Fruit fly (Drosophila melanogaster) whole organism, embryonic: ENCODE results near the gene CG1632.

Source experiments
- Blimp-1 ChIP-seq: fragments of 200-800 bp; sonication (Bioruptor generic); optimal IDR thresholded peaks from 3 replicates; lab custom pipeline; 2018; ENCODE audit warnings: missing biosample characterization, missing genetic modification characterization, mild to moderate bottlenecking, moderate library complexity, missing genetic modification reagents
- CG10543 ChIP-seq: fragments of 200-800 bp; sonication (Bioruptor generic); optimal IDR thresholded peaks from 3 replicates; lab custom pipeline; 2017; ENCODE audit warnings: missing biosample characterization, mild to moderate bottlenecking, missing genetic modification characterization, moderate library complexity
- CG10654 ChIP-seq: fragments of 200-800 bp; sonication (Bioruptor generic); optimal IDR thresholded peaks from 2 replicates; lab custom pipeline; 2016; ENCODE audit warnings: missing biosample characterization, missing genetic modification characterization
- CG11696 ChIP-seq: fragments of 200-800 bp; sonication (Bioruptor generic); IDR thresholded peaks from 2 replicates; pipeline ENCODE4 v1.3.6; 2022; ENCODE audit warnings: missing biosample characterization, missing genetic modification characterization
- CG12236 ChIP-seq: fragments of 200-800 bp; sonication (Bioruptor generic); optimal IDR thresholded peaks from 2 replicates; lab custom pipeline; 2016; ENCODE audit warnings: missing biosample characterization, missing genetic modification characterization
- CG1233 ChIP-seq: fragments of 200-800 bp; sonication (Bioruptor generic); optimal IDR thresholded peaks from 4 replicates; lab custom pipeline; 2018; ENCODE audit warnings: missing biosample characterization, mild to moderate bottlenecking, missing genetic modification characterization
- CG12391 ChIP-seq: fragments of 200-800 bp; sonication (Bioruptor generic); optimal IDR thresholded peaks from 3 replicates; lab custom pipeline; 2018; ENCODE audit warnings: missing biosample characterization, mild to moderate bottlenecking, missing genetic modification characterization, moderate library complexity
- CG12659 ChIP-seq: fragments of 200-800 bp; sonication (Bioruptor generic); optimal IDR thresholded peaks from 3 replicates; lab custom pipeline; 2017; ENCODE audit warnings: mild to moderate bottlenecking, missing biosample characterization, missing genetic modification reagents, missing genetic modification characterization
- CG14667 ChIP-seq: fragments of 200-800 bp; sonication (Bioruptor generic); IDR thresholded peaks from 2 replicates; pipeline ENCODE4 v1.3.6; 2022; ENCODE audit warnings: missing biosample characterization, missing genetic modification characterization
- CG1529 ChIP-seq: fragments of 200-800 bp; sonication (Bioruptor generic); optimal IDR thresholded peaks from 3 replicates; lab custom pipeline; 2018; ENCODE audit warnings: missing biosample characterization, missing genetic modification characterization
- CG18011 ChIP-seq: fragments of 200-800 bp; sonication (Bioruptor generic); optimal IDR thresholded peaks from 2 replicates; lab custom pipeline; 2017; ENCODE audit warnings: missing biosample characterization, missing genetic modification characterization, mild to moderate bottlenecking, moderate library complexity, missing genotype
- CG18262 ChIP-seq: fragments of 200-800 bp; optimal IDR thresholded peaks from 3 replicates; lab custom pipeline; 2019; ENCODE audit warnings: missing biosample characterization, mild to moderate bottlenecking, missing genetic modification characterization, moderate library complexity
- CG30431 ChIP-seq: fragments of 200-800 bp; sonication (Bioruptor generic); optimal IDR thresholded peaks from 2 replicates; lab custom pipeline; 2017; ENCODE audit warnings: missing biosample characterization, missing genetic modification characterization
- CG34224 ChIP-seq: fragments of 200-800 bp; sonication (Bioruptor generic); IDR thresholded peaks from 3 replicates; pipeline ENCODE4 v1.3.6; 2022; ENCODE audit warnings: missing biosample characterization, missing genetic modification characterization; ENCODE audit not compliant: partially characterized antibody
- CG34376 ChIP-seq: fragments of 200-800 bp; sonication (Bioruptor generic); optimal IDR thresholded peaks from 2 replicates; lab custom pipeline; 2018; ENCODE audit warnings: missing biosample characterization, mild to moderate bottlenecking, missing genetic modification characterization
- CG4328 ChIP-seq: fragments of 200-800 bp; sonication (Bioruptor generic); optimal IDR thresholded peaks from 3 replicates; lab custom pipeline; 2017; ENCODE audit warnings: missing biosample characterization, missing genetic modification reagents, missing genetic modification characterization
- CG43689 ChIP-seq: fragments of 200-800 bp; sonication (Bioruptor generic); IDR thresholded peaks from 2 replicates; pipeline ENCODE4 v1.3.6; 2022; ENCODE audit warnings: missing biosample characterization, missing genetic modification characterization
- CG6272 ChIP-seq: fragments of 200-800 bp; sonication (Bioruptor generic); IDR thresholded peaks from 2 replicates; pipeline ENCODE4 v1.3.6; 2022; ENCODE audit warnings: missing biosample characterization, missing genetic modification characterization
- CG8290 ChIP-seq, 3 experiments: fragments of 200-800 bp; sonication (Bioruptor generic); optimal IDR thresholded peaks; 2 replicates each; lab custom pipeline; 2016 to 2019; ENCODE audit warnings: missing biosample characterization in 3 of 3, missing genetic modification characterization in 3 of 3, mild to moderate bottlenecking in 2 of 3, moderate library complexity in 1 of 3
- CG8359 ChIP-seq: fragments of 200-800 bp; sonication (Bioruptor generic); optimal IDR thresholded peaks from 2 replicates; lab custom pipeline; 2017; ENCODE audit warnings: missing biosample characterization, mild to moderate bottlenecking, missing genetic modification characterization, borderline replicate concordance
- CG8388 ChIP-seq: fragments of 200-800 bp; sonication (Bioruptor generic); optimal IDR thresholded peaks from 2 replicates; lab custom pipeline; 2019; ENCODE audit warnings: missing biosample characterization, mild to moderate bottlenecking, missing genetic modification characterization, moderate library complexity
- CG8765 ChIP-seq: fragments of 200-800 bp; sonication (Bioruptor generic); IDR thresholded peaks from 2 replicates; pipeline ENCODE4 v1.3.6; 2022; ENCODE audit warnings: missing biosample characterization, missing genetic modification characterization
- CG8944 ChIP-seq: fragments of 200-800 bp; sonication (Bioruptor generic); optimal IDR thresholded peaks from 3 replicates; lab custom pipeline; 2016; ENCODE audit warnings: missing biosample characterization, missing genetic modification characterization
- CTCF ChIP-seq: fragments of 200-800 bp; sonication (Bioruptor generic); optimal IDR thresholded peaks from 2 replicates; lab custom pipeline; 2017; ENCODE audit warnings: missing biosample characterization, mild to moderate bottlenecking, missing genetic modification characterization, moderate library complexity
- D19A ChIP-seq: fragments of 200-800 bp; optimal IDR thresholded peaks from 3 replicates; lab custom pipeline; 2019; ENCODE audit warnings: missing biosample characterization, mild to moderate bottlenecking, missing genetic modification characterization, moderate library complexity
- H15 ChIP-seq: fragments of 200-800 bp; sonication (Bioruptor generic); IDR thresholded peaks from 3 replicates; pipeline ENCODE4 v1.3.6; 2022; ENCODE audit warnings: missing biosample characterization, missing genetic modification characterization
- Hand ChIP-seq: fragments of 200-800 bp; sonication (Bioruptor generic); optimal IDR thresholded peaks from 2 replicates; lab custom pipeline; 2017; ENCODE audit warnings: mild to moderate bottlenecking, missing biosample characterization, missing genetic modification reagents, missing genetic modification characterization
- MBD-R2 ChIP-seq: fragments of 200-800 bp; sonication (Bioruptor generic); IDR thresholded peaks from 2 replicates; pipeline ENCODE4 v1.3.6; 2022; ENCODE audit warnings: missing biosample characterization, missing genetic modification characterization
- Mes4 ChIP-seq: fragments of 200-800 bp; sonication (Bioruptor generic); optimal IDR thresholded peaks from 2 replicates; lab custom pipeline; 2016; ENCODE audit warnings: missing biosample characterization, missing genetic modification characterization
- Nf-YB ChIP-seq: fragments of 200-800 bp; sonication (Bioruptor generic); optimal IDR thresholded peaks from 3 replicates; lab custom pipeline; 2019; ENCODE audit warnings: missing biosample characterization, mild to moderate bottlenecking, missing genetic modification characterization, moderate library complexity
- ab ChIP-seq: fragments of 200-800 bp; sonication (Bioruptor generic); optimal IDR thresholded peaks from 2 replicates; lab custom pipeline; 2016; ENCODE audit warnings: missing biosample characterization, missing genetic modification characterization
- bab2 ChIP-seq: fragments of 200-800 bp; sonication (Bioruptor generic); optimal IDR thresholded peaks from 2 replicates; lab custom pipeline; 2016; ENCODE audit warnings: missing biosample characterization, missing genetic modification characterization
- btn ChIP-seq: fragments of 200-800 bp; sonication (Bioruptor generic); optimal IDR thresholded peaks from 2 replicates; lab custom pipeline; 2016; ENCODE audit warnings: missing biosample characterization, missing genetic modification characterization
- cad ChIP-seq: fragments of >200 bp; optimal IDR thresholded peaks from 2 replicates; lab custom pipeline; 2017; ENCODE audit warnings: missing biosample characterization, missing genetic modification characterization
- crc ChIP-seq: fragments of 200-800 bp; sonication (Bioruptor generic); optimal IDR thresholded peaks from 2 replicates; lab custom pipeline; 2016; ENCODE audit warnings: missing biosample characterization, missing genetic modification characterization
- crp ChIP-seq, 2 experiments: fragments of 200-800 bp; sonication (Bioruptor generic); optimal IDR thresholded peaks; 2 replicates in 1 of 2; 3 replicates in 1 of 2; lab custom pipeline; 2017; ENCODE audit warnings: missing biosample characterization in 2 of 2, missing genetic modification characterization in 2 of 2, mild to moderate bottlenecking in 1 of 2, moderate library complexity in 1 of 2
- dmrt11E ChIP-seq: fragments of 200-800 bp; sonication (Bioruptor generic); optimal IDR thresholded peaks from 3 replicates; lab custom pipeline; 2018; ENCODE audit warnings: missing biosample characterization, mild to moderate bottlenecking, missing genetic modification characterization, moderate library complexity
- dysf ChIP-seq: fragments of 200-800 bp; sonication (Bioruptor generic); IDR thresholded peaks from 3 replicates; pipeline ENCODE4 v1.3.6; 2022; ENCODE audit warnings: missing biosample characterization, missing genetic modification characterization
- esg ChIP-seq: fragments of 200-800 bp; sonication (Bioruptor generic); conservative IDR thresholded peaks from 2 replicates; pipeline ENCODE4 v1.3.6; 2022; ENCODE audit warnings: missing biosample characterization, missing genetic modification characterization
- grn ChIP-seq: fragments of 200-800 bp; sonication (Bioruptor generic); optimal IDR thresholded peaks from 3 replicates; lab custom pipeline; 2017; ENCODE audit warnings: missing biosample characterization, missing genetic modification characterization
- ind ChIP-seq: fragments of 200-800 bp; sonication (Bioruptor generic); optimal IDR thresholded peaks from 3 replicates; lab custom pipeline; 2016; ENCODE audit warnings: missing biosample characterization, missing genetic modification characterization
- luna ChIP-seq: fragments of 200-800 bp; sonication (Bioruptor generic); optimal IDR thresholded peaks from 2 replicates; lab custom pipeline; 2016; ENCODE audit warnings: missing biosample characterization, missing genetic modification characterization
- mirr ChIP-seq: fragments of 200-800 bp; sonication (Bioruptor generic); optimal IDR thresholded peaks from 3 replicates; lab custom pipeline; 2018; ENCODE audit warnings: missing biosample characterization, mild to moderate bottlenecking, missing genetic modification characterization
- mld ChIP-seq: fragments of 200-800 bp; sonication (Bioruptor generic); IDR thresholded peaks from 3 replicates; pipeline ENCODE4 v1.3.6; 2022; ENCODE audit warnings: missing biosample characterization, missing genetic modification characterization; ENCODE audit not compliant: partially characterized antibody
- prd ChIP-seq, 3 experiments: fragments of >200 bp in 2 of 3; fragments of 200-800 bp in 1 of 3; sonication (Bioruptor generic) in 1 of 3; optimal IDR thresholded peaks in 2 of 3; IDR thresholded peaks in 1 of 3; 2 replicates in 2 of 3; 3 replicates in 1 of 3; pipeline versions ENCODE4 v1.3.6 to Lab custom; 2017 to 2022; ENCODE audit warnings: missing biosample characterization in 1 of 3, missing genetic modification characterization in 1 of 3
- repo ChIP-seq: fragments of 200-800 bp; sonication (Bioruptor generic); optimal IDR thresholded peaks from 2 replicates; lab custom pipeline; 2016; ENCODE audit warnings: missing biosample characterization, missing genetic modification characterization
- ro ChIP-seq: fragments of 200-800 bp; sonication (Bioruptor generic); IDR thresholded peaks from 2 replicates; pipeline ENCODE4 v1.3.6; 2022; ENCODE audit warnings: missing biosample characterization, missing genetic modification characterization
- row ChIP-seq: fragments of 200-800 bp; sonication (Bioruptor generic); IDR thresholded peaks from 3 replicates; pipeline ENCODE4 v1.3.6; 2022; ENCODE audit warnings: missing biosample characterization, missing genetic modification characterization
- scrt ChIP-seq: fragments of 200-800 bp; sonication (Bioruptor generic); optimal IDR thresholded peaks from 2 replicates; lab custom pipeline; 2018; ENCODE audit warnings: missing biosample characterization, mild to moderate bottlenecking, missing genetic modification characterization, moderate library complexity
- twi ChIP-seq: fragments of 200-800 bp; optimal IDR thresholded peaks from 2 replicates; lab custom pipeline; 2019; ENCODE audit warnings: missing biosample characterization, mild to moderate bottlenecking, missing genetic modification characterization, moderate library complexity
- usp ChIP-seq: fragments of >200 bp; optimal IDR thresholded peaks from 2 replicates; lab custom pipeline; 2017; ENCODE audit warnings: missing biosample characterization, missing genetic modification characterization

Gene CG1632

DNA sequence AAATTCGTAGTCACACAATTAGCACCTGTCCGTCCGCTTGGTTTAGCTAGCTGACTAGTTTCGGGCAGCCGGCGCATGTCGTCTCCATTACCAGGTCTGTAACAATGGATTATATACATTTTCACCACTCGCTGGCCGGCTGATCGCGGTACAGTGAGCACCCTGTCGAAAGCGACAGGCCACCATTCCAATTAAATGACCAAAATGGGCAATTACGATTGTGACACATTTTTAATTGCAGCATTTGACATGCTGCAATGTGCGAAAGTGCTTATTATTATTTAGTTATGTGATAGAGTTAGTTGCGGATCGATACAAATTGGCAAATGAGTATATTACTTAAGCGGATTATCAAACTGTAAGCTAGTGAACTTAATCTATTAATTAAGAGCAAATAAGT lies 10.8 kb downstream of the CG1632 start (continued):
- TF ChIP-seq usp (GFP tag; lab: Kevin White, UChicago) (no peak), bab2 (GFP tag; lab: Kevin White, UChicago) (no peak), Blimp-1 (GFP tag; lab: Kevin White, UChicago) (no peak), grn (GFP tag; lab: Kevin White, UChicago) (no peak), CG14667 (GFP tag; lab: Robert Waterston, UW) (no peak), prd (optimal IDR thresholded peaks at IDR 0.05; lab: Kevin White, UChicago) (no peak), prd (GFP tag; IDR thresholded peaks at IDR 0.05; lab: Robert Waterston, UW) (peak; percentile 18; the same call in 1 of the 3 replicates), CG12659 (no peak), CG30431 (no peak), CG10654 (no peak), CG8944 (no peak), CG1529 (GFP tag; lab: Kevin White, UChicago) (no peak), ro (GFP tag; lab: Robert Waterston, UW) (no peak), CG6272 (GFP tag; lab: Robert Waterston, UW) (no peak), cad (GFP tag; lab: Kevin White, UChicago) (no peak), crp (GFP tag; optimal IDR thresholded peaks at IDR 0.05; lab: Kevin White, UChicago) (no peak), H15 (GFP tag; lab: Robert Waterston, UW) (no peak), Hand (GFP tag; lab: Kevin White, UChicago) (no peak), dysf (GFP tag; lab: Robert Waterston, UW) (peak; percentile 37; the same call in 1 of the 3 replicates), CG8765 (GFP tag; lab: Robert Waterston, UW) (no peak), CG8290 (GFP tag; optimal IDR thresholded peaks at IDR 0.05; lab: Kevin White, UChicago) (no peak), CG8290 (tag; optimal IDR thresholded peaks at IDR 0.05; lab: Kevin White, UChicago) (no peak), CG8359 (GFP tag; lab: Kevin White, UChicago) (no peak), CG34224 (no peak), Mes4 (GFP tag; lab: Kevin White, UChicago) (no peak), D19A (tag; lab: Kevin White, UChicago) (no peak), CG4328 (GFP tag; lab: Kevin White, UChicago) (no peak), CTCF (GFP tag; lab: Kevin White, UChicago) (no peak), luna (no peak), ab (GFP tag; lab: Kevin White, UChicago) (no peak), CG18011 (GFP tag; lab: Kevin White, UChicago) (no peak), MBD-R2 (no peak), CG10543 (GFP tag; lab: Kevin White, UChicago) (no peak), CG12391 (tag; lab: Kevin White, UChicago) (no peak), CG1233 (GFP tag; lab: Kevin White, UChicago) (no peak), CG11696 (GFP tag; lab: Robert Waterston, UW) (no peak), CG18262 (peak; percentile 9), dmrt11E (tag; lab: Kevin White, UChicago) (no peak), mld (no peak), repo (no peak), CG12236 (no peak), CG8388 (no peak), ind (GFP tag; lab: Kevin White, UChicago) (peak; percentile 34), scrt (GFP tag; lab: Kevin White, UChicago) (no peak), Nf-YB (GFP tag; lab: Kevin White, UChicago) (no peak), mirr (GFP tag; lab: Kevin White, UChicago) (no peak), CG43689 (GFP tag; lab: Robert Waterston, UW) (no peak), btn (GFP tag; lab: Kevin White, UChicago) (no peak), esg (GFP tag; lab: Robert Waterston, UW) (no peak), row (GFP tag; lab: Robert Waterston, UW) (peak; percentile 54; the same call in 2 of the 3 replicates), twi (tag; lab: Kevin White, UChicago) (no peak), crc (GFP tag; lab: Kevin White, UChicago) (no peak), CG34376 (GFP tag; lab: Kevin White, UChicago) (no peak)
